Worm (Caenorhabditis elegans) whole organism, young adult: ENCODE results near the gene gegf-1.

Experiments used
- D2030.7 ChIP-seq: fragments of 200-800 bp; sonication (Bioruptor generic); IDR thresholded peaks from 2 replicates; pipeline ENCODE4 v1.3.6; 2022; ENCODE audit warnings: missing genetic modification reagents, missing genetic modification characterization, missing compliant biosample characterization
- F55B11.4 ChIP-seq: sonication (generic microtip); optimal IDR thresholded peaks from 2 replicates; lab custom pipeline; 2016; ENCODE audit warnings: missing compliant biosample characterization, missing genetic modification characterization, borderline replicate concordance; ENCODE audit not compliant: insufficient read depth
- F57C9.4 ChIP-seq: sonication (generic microtip); optimal IDR thresholded peaks from 2 replicates; lab custom pipeline; 2017; ENCODE audit warnings: mild to moderate bottlenecking, missing genetic modification characterization, missing compliant biosample characterization
- Y79H2A.3 ChIP-seq: fragments of 200-800 bp; sonication (Bioruptor generic); conservative IDR thresholded peaks from 2 replicates; pipeline ENCODE4 v1.3.6; 2022; ENCODE audit warnings: missing genetic modification reagents, missing genetic modification characterization, missing compliant biosample characterization
- egl-18 ChIP-seq: fragments of 200-800 bp; sonication (Bioruptor generic); IDR thresholded peaks from 2 replicates; pipeline ENCODE4 v1.3.6; 2022; ENCODE audit warnings: missing genetic modification reagents, missing genetic modification characterization, missing compliant biosample characterization
- hmg-20 ChIP-seq: fragments of 200-800 bp; sonication (Bioruptor generic); IDR thresholded peaks from 2 replicates; pipeline ENCODE4 v1.3.6; 2022; ENCODE audit warnings: missing genetic modification reagents, missing genetic modification characterization, missing compliant biosample characterization
- lir-1 ChIP-seq: fragments of 200-800 bp; sonication (Bioruptor generic); conservative IDR thresholded peaks from 2 replicates; pipeline ENCODE4 v1.3.6; 2022; ENCODE audit warnings: missing genetic modification reagents, missing genetic modification characterization, missing compliant biosample characterization
- madf-10 ChIP-seq: sonication (generic microtip); optimal IDR thresholded peaks from 2 replicates; lab custom pipeline; 2016; ENCODE audit warnings: mild to moderate bottlenecking, missing genetic modification characterization, missing compliant biosample characterization
- nfya-1 ChIP-seq: sonication (generic microtip); optimal IDR thresholded peaks from 2 replicates; lab custom pipeline; 2017; ENCODE audit warnings: antibody characterized with exemption, missing compliant biosample characterization, missing genetic modification characterization, borderline replicate concordance; ENCODE audit not compliant: insufficient read depth
- pbrm-1 ChIP-seq: fragments of 200-800 bp; sonication (Bioruptor generic); IDR thresholded peaks from 2 replicates; pipeline ENCODE4 v1.3.6; 2022; ENCODE audit warnings: missing genetic modification reagents, missing genetic modification characterization, missing compliant biosample characterization
- snpc-4 ChIP-seq, 5 experiments: fragments of 150-350 bp in 1 of 5; sonication (generic microtip) in 4 of 5; optimal IDR thresholded peaks; 2 replicates each; lab custom pipeline; 2014 to 2018; ENCODE audit warnings: missing genetic modification characterization in 5 of 5, missing biosample characterization in 3 of 5, antibody characterized with exemption in 2 of 5, mild to moderate bottlenecking in 2 of 5, missing compliant biosample characterization in 2 of 5, missing genotype in 2 of 5, moderate library complexity in 2 of 5, missing genetic modification reagents in 1 of 5
- unc-130 ChIP-seq: sonication (generic microtip); optimal IDR thresholded peaks from 2 replicates; lab custom pipeline; 2016; ENCODE audit warnings: missing genetic modification reagents, missing genetic modification characterization, missing compliant biosample characterization
- unc-62 ChIP-seq: fragments of 150-350 bp; optimal IDR thresholded peaks from 2 replicates; lab custom pipeline; 2014; ENCODE audit warnings: missing biosample characterization, missing genetic modification reagents, missing genetic modification characterization
- xnd-1 ChIP-seq: sonication (generic microtip); optimal IDR thresholded peaks from 2 replicates; lab custom pipeline; 2016; ENCODE audit warnings: missing genotype, missing genetic modification reagents, missing genetic modification characterization, missing compliant biosample characterization

DNA sequence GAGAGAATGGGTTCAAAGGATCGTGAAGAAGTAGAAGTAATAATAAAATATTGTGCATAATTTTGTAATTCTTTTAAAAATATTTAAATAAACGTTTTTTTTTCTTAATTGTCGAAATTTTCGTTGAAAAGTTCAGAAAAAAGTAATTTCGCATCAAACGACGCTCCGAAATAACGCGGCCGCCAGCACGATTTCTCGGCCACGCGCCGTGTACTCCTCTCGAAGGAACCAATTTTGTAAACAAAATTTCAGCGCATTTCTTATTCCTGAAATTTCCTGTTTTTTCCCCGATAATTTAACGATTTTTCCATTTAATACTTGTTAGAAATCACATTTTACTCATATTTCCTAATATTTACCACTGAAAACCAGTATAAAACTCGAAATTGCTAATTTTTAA lies 34.3 kb upstream of the gegf-1 start, which contains the start of gene Y38C1AA.12:
- TF ChIP-seq madf-10 (tag; lab: Kevin White, UChicago) (peak; percentile 69), F55B11.4 (no peak), unc-62 (GFP tag; lab: Kevin White, UChicago) (no peak), pbrm-1 (GFP tag; lab: Robert Waterston, UW) (no peak), xnd-1 (tag; lab: Kevin White, UChicago) (no peak), nfya-1 (tag; lab: Kevin White, UChicago) (no peak), egl-18 (GFP tag; lab: Robert Waterston, UW) (0 out of 2 replicates have a peak, but pooled peaks have one; percentile 50), D2030.7 (GFP tag; lab: Robert Waterston, UW) (peak; percentile 87), lir-1 (GFP tag; lab: Robert Waterston, UW) (0 out of 2 replicates have a peak, but pooled peaks have one; percentile 40), Y79H2A.3 (GFP tag; lab: Robert Waterston, UW) (peak; percentile 54; the same call in 1 of the 2 replicates), snpc-4 (GFP tag; optimal IDR thresholded peaks at IDR 0.05; lab: Kevin White, UChicago) (no peak), snpc-4 (tag; optimal IDR thresholded peaks at IDR 0.05; lab: Kevin White, UChicago) (peak in 2 of 4 experiments; percentile 5 to 42), unc-130 (peak; percentile 89), hmg-20 (GFP tag; lab: Robert Waterston, UW) (peak; percentile 63; the same call in 1 of the 2 replicates), F57C9.4 (tag; lab: Kevin White, UChicago) (peak; percentile 31)
